Fruit fly (Drosophila melanogaster) whole organism, embryonic: ENCODE results near the gene CG7702.

Experiments
- Bdp1 ChIP-seq: fragments of 200-800 bp; sonication (Bioruptor generic); optimal IDR thresholded peaks from 3 replicates; lab custom pipeline; 2016; ENCODE audit warnings: missing biosample characterization, missing genetic modification characterization
- CG11093 ChIP-seq: fragments of 200-800 bp; sonication (Bioruptor generic); IDR thresholded peaks from 3 replicates; pipeline ENCODE4 v1.3.6; 2022; ENCODE audit warnings: missing biosample characterization, missing genetic modification characterization
- CG11398 ChIP-seq: fragments of 200-800 bp; sonication (Bioruptor generic); optimal IDR thresholded peaks from 2 replicates; lab custom pipeline; 2016; ENCODE audit warnings: missing biosample characterization, missing genetic modification characterization
- CG1233 ChIP-seq: fragments of 200-800 bp; sonication (Bioruptor generic); optimal IDR thresholded peaks from 4 replicates; lab custom pipeline; 2018; ENCODE audit warnings: missing biosample characterization, mild to moderate bottlenecking, missing genetic modification characterization
- CG14441 ChIP-seq: fragments of 200-800 bp; sonication (Bioruptor generic); IDR thresholded peaks from 2 replicates; pipeline ENCODE4 v1.3.6; 2022; ENCODE audit warnings: missing biosample characterization, missing genetic modification characterization
- CG15601 ChIP-seq: fragments of 200-800 bp; sonication (Bioruptor generic); optimal IDR thresholded peaks from 3 replicates; lab custom pipeline; 2019; ENCODE audit warnings: missing biosample characterization, mild to moderate bottlenecking, missing genetic modification characterization, moderate library complexity
- CG1647 ChIP-seq: fragments of 200-800 bp; sonication (Bioruptor generic); optimal IDR thresholded peaks from 3 replicates; lab custom pipeline; 2016; ENCODE audit warnings: missing biosample characterization, missing genetic modification characterization
- CG17186 ChIP-seq: fragments of 200-800 bp; sonication (Bioruptor generic); optimal IDR thresholded peaks from 3 replicates; lab custom pipeline; 2017; ENCODE audit warnings: missing biosample characterization, missing genetic modification reagents, missing genetic modification characterization
- CG17328 ChIP-seq: fragments of 200-800 bp; sonication (Bioruptor generic); IDR thresholded peaks from 2 replicates; pipeline ENCODE4 v1.3.6; 2022; ENCODE audit warnings: missing biosample characterization, missing genetic modification characterization
- CG17359 ChIP-seq: fragments of 200-800 bp; sonication (Bioruptor generic); optimal IDR thresholded peaks from 3 replicates; lab custom pipeline; 2018; ENCODE audit warnings: missing biosample characterization, mild to moderate bottlenecking, missing genetic modification characterization, moderate library complexity
- CG17385 ChIP-seq: fragments of 200-800 bp; sonication (Bioruptor generic); optimal IDR thresholded peaks from 3 replicates; lab custom pipeline; 2018; ENCODE audit warnings: missing biosample characterization, mild to moderate bottlenecking, missing genetic modification characterization
- CG2202 ChIP-seq: fragments of 200-800 bp; sonication (Bioruptor generic); optimal IDR thresholded peaks from 2 replicates; lab custom pipeline; 2018; ENCODE audit warnings: missing biosample characterization, mild to moderate bottlenecking, missing genetic modification characterization
- CG6689 ChIP-seq: fragments of 200-800 bp; sonication (Bioruptor generic); IDR thresholded peaks from 2 replicates; pipeline ENCODE4 v1.3.6; 2022; ENCODE audit warnings: missing biosample characterization, missing genetic modification characterization
- CG7556 ChIP-seq: fragments of 200-800 bp; sonication (Bioruptor generic); optimal IDR thresholded peaks from 2 replicates; lab custom pipeline; 2017; ENCODE audit warnings: missing biosample characterization, mild to moderate bottlenecking, missing genetic modification characterization
- CG8281 ChIP-seq: fragments of 200-800 bp; sonication (Bioruptor generic); optimal IDR thresholded peaks from 2 replicates; lab custom pipeline; 2018; ENCODE audit warnings: missing biosample characterization, mild to moderate bottlenecking, missing genetic modification characterization, moderate library complexity
- CG9797 ChIP-seq: fragments of 200-800 bp; sonication (Bioruptor generic); optimal IDR thresholded peaks from 3 replicates; lab custom pipeline; 2018; ENCODE audit warnings: missing biosample characterization, mild to moderate bottlenecking, missing genetic modification characterization
- CG9817 ChIP-seq: fragments of 200-800 bp; sonication (Bioruptor generic); optimal IDR thresholded peaks from 2 replicates; lab custom pipeline; 2018; ENCODE audit warnings: missing biosample characterization, mild to moderate bottlenecking, missing genetic modification characterization, moderate library complexity
- D ChIP-seq, 2 experiments: fragments of 200-800 bp in 1 of 2; fragments of >200 bp in 1 of 2; sonication (Bioruptor generic) in 1 of 2; optimal IDR thresholded peaks; 2 replicates in 1 of 2; 3 replicates in 1 of 2; lab custom pipeline; 2017; ENCODE audit warnings: mild to moderate bottlenecking in 1 of 2, missing biosample characterization in 1 of 2, missing genetic modification characterization in 1 of 2, missing genetic modification reagents in 1 of 2
- Doc3 ChIP-seq: fragments of 200-800 bp; sonication (Bioruptor generic); IDR thresholded peaks from 3 replicates; pipeline ENCODE4 v1.3.6; 2022; ENCODE audit warnings: missing biosample characterization, missing genetic modification characterization; ENCODE audit not compliant: partially characterized antibody
- Ets97D ChIP-seq: fragments of 200-800 bp; sonication (Bioruptor generic); optimal IDR thresholded peaks from 3 replicates; lab custom pipeline; 2016; ENCODE audit warnings: missing biosample characterization, missing genetic modification characterization
- HHEX ChIP-seq: fragments of 200-800 bp; sonication (Bioruptor generic); optimal IDR thresholded peaks from 3 replicates; lab custom pipeline; 2017; ENCODE audit warnings: missing biosample characterization, mild to moderate bottlenecking, missing genetic modification characterization, missing genetic modification reagents
- Hmr ChIP-seq: fragments of 200-800 bp; sonication (Bioruptor generic); optimal IDR thresholded peaks from 3 replicates; lab custom pipeline; 2017; ENCODE audit warnings: mild to moderate bottlenecking, missing biosample characterization, missing genetic modification reagents, missing genetic modification characterization
- Hsf ChIP-seq: fragments of 200-800 bp; sonication (Bioruptor generic); optimal IDR thresholded peaks from 3 replicates; lab custom pipeline; 2016; ENCODE audit warnings: missing biosample characterization, missing genetic modification characterization
- Myb ChIP-seq: fragments of 200-800 bp; sonication (Bioruptor generic); optimal IDR thresholded peaks from 2 replicates; lab custom pipeline; 2016; ENCODE audit warnings: missing biosample characterization, missing genetic modification characterization
- Opbp ChIP-seq: fragments of 200-800 bp; sonication (Bioruptor generic); IDR thresholded peaks from 3 replicates; pipeline ENCODE4 v1.3.6; 2022; ENCODE audit warnings: missing biosample characterization, missing genetic modification characterization; ENCODE audit not compliant: partially characterized antibody
- Ravus ChIP-seq: fragments of 200-800 bp; sonication (Bioruptor generic); IDR thresholded peaks from 2 replicates; pipeline ENCODE4 v1.3.6; 2022; ENCODE audit warnings: missing biosample characterization, missing genetic modification characterization
- Scr ChIP-seq: fragments of 200-800 bp; sonication (Bioruptor generic); IDR thresholded peaks from 2 replicates; pipeline ENCODE4 v1.3.6; 2022; ENCODE audit warnings: missing biosample characterization, missing genetic modification characterization; ENCODE audit not compliant: partially characterized antibody
- Xbp1 ChIP-seq: fragments of 200-800 bp; sonication (Bioruptor generic); optimal IDR thresholded peaks from 3 replicates; lab custom pipeline; 2016; ENCODE audit warnings: missing biosample characterization, mild to moderate bottlenecking, missing genetic modification characterization
- YL-1 ChIP-seq: fragments of 200-800 bp; sonication (Bioruptor generic); optimal IDR thresholded peaks from 3 replicates; lab custom pipeline; 2017; ENCODE audit warnings: missing biosample characterization, mild to moderate bottlenecking, missing genetic modification characterization
- ap ChIP-seq: fragments of 200-800 bp; sonication (Bioruptor generic); IDR thresholded peaks from 2 replicates; pipeline ENCODE4 v1.3.6; 2022; ENCODE audit warnings: missing biosample characterization, missing genetic modification characterization
- ato ChIP-seq: fragments of 200-800 bp; sonication (Bioruptor generic); IDR thresholded peaks from 2 replicates; pipeline ENCODE4 v1.3.6; 2022; ENCODE audit warnings: missing biosample characterization, missing genetic modification characterization; ENCODE audit not compliant: partially characterized antibody
- chm ChIP-seq: fragments of 200-800 bp; sonication (Bioruptor generic); IDR thresholded peaks from 2 replicates; pipeline ENCODE4 v1.3.6; 2022; ENCODE audit warnings: missing biosample characterization, missing genetic modification characterization
- dmrt99B ChIP-seq: fragments of 200-800 bp; sonication (Bioruptor generic); optimal IDR thresholded peaks from 2 replicates; lab custom pipeline; 2018; ENCODE audit warnings: missing biosample characterization, mild to moderate bottlenecking, missing genetic modification characterization, moderate library complexity
- gfzf ChIP-seq: fragments of 200-800 bp; sonication (Bioruptor generic); optimal IDR thresholded peaks from 2 replicates; lab custom pipeline; 2016; ENCODE audit warnings: missing biosample characterization, mild to moderate bottlenecking, missing genetic modification characterization, moderate library complexity
- jumu ChIP-seq: fragments of 200-800 bp; sonication (Bioruptor generic); optimal IDR thresholded peaks from 3 replicates; lab custom pipeline; 2016; ENCODE audit warnings: missing biosample characterization, missing genetic modification characterization
- kah ChIP-seq: fragments of 200-800 bp; sonication (Bioruptor generic); optimal IDR thresholded peaks from 2 replicates; lab custom pipeline; 2018; ENCODE audit warnings: missing biosample characterization, mild to moderate bottlenecking, missing genetic modification characterization
- lola ChIP-seq, 3 experiments: fragments of >200 bp in 2 of 3; fragments of 200-800 bp in 1 of 3; sonication (Bioruptor generic) in 1 of 3; optimal IDR thresholded peaks; 2 replicates each; lab custom pipeline; 2017 to 2019; ENCODE audit warnings: missing biosample characterization in 3 of 3, missing genetic modification characterization in 3 of 3, mild to moderate bottlenecking in 1 of 3, moderate library complexity in 1 of 3
- mam ChIP-seq: fragments of 200-800 bp; sonication (Bioruptor generic); optimal IDR thresholded peaks from 3 replicates; lab custom pipeline; 2016; ENCODE audit warnings: missing biosample characterization, missing genetic modification characterization
- mirr ChIP-seq: fragments of 200-800 bp; sonication (Bioruptor generic); optimal IDR thresholded peaks from 3 replicates; lab custom pipeline; 2018; ENCODE audit warnings: missing biosample characterization, mild to moderate bottlenecking, missing genetic modification characterization
- nerfin-2 ChIP-seq: fragments of 200-800 bp; sonication (Bioruptor generic); IDR thresholded peaks from 2 replicates; pipeline ENCODE4 v1.3.6; 2022; ENCODE audit warnings: missing biosample characterization, missing genetic modification characterization; ENCODE audit not compliant: partially characterized antibody
- org-1 ChIP-seq: fragments of 200-800 bp; sonication (Bioruptor generic); optimal IDR thresholded peaks from 2 replicates; lab custom pipeline; 2017; ENCODE audit warnings: missing biosample characterization, missing genetic modification characterization
- pfk ChIP-seq: fragments of 200-800 bp; sonication (Bioruptor generic); optimal IDR thresholded peaks from 2 replicates; lab custom pipeline; 2018; ENCODE audit warnings: missing biosample characterization, mild to moderate bottlenecking, missing genetic modification characterization, moderate library complexity
- scrt ChIP-seq: fragments of 200-800 bp; sonication (Bioruptor generic); optimal IDR thresholded peaks from 2 replicates; lab custom pipeline; 2018; ENCODE audit warnings: missing biosample characterization, mild to moderate bottlenecking, missing genetic modification characterization, moderate library complexity
- slp2 ChIP-seq: fragments of 200-800 bp; sonication (Bioruptor generic); optimal IDR thresholded peaks from 2 replicates; lab custom pipeline; 2016; ENCODE audit warnings: missing biosample characterization, missing genetic modification characterization
- sqz ChIP-seq: fragments of 200-800 bp; sonication (Bioruptor generic); optimal IDR thresholded peaks from 3 replicates; lab custom pipeline; 2018; ENCODE audit warnings: missing biosample characterization, mild to moderate bottlenecking, missing genetic modification characterization
- stc ChIP-seq: fragments of 200-800 bp; sonication (Bioruptor generic); IDR thresholded peaks from 2 replicates; pipeline ENCODE4 v1.3.6; 2022; ENCODE audit warnings: missing biosample characterization, missing genetic modification characterization
- tna ChIP-seq: fragments of 200-800 bp; sonication (Bioruptor generic); IDR thresholded peaks from 2 replicates; pipeline ENCODE4 v1.3.6; 2022; ENCODE audit warnings: missing biosample characterization, missing genetic modification characterization; ENCODE audit not compliant: partially characterized antibody
- yki ChIP-seq: fragments of >200 bp; optimal IDR thresholded peaks from 3 replicates; lab custom pipeline; 2018
- zen2 ChIP-seq: fragments of 200-800 bp; sonication (Bioruptor generic); IDR thresholded peaks from 3 replicates; pipeline ENCODE4 v1.3.6; 2022; ENCODE audit warnings: missing biosample characterization, missing genetic modification characterization; ENCODE audit not compliant: partially characterized antibody

The CG7702 gene

dm6 chr3R:18667659-18668248 lies 1.4 kb upstream of the CG7702 start, which contains the start of gene CG31229 (continued):
- no peak for TF ChIP-seq tna
- 0 out of 2 replicates have a peak, but pooled peaks have one; percentile 24 for TF ChIP-seq nerfin-2 (GFP tag; lab: Robert Waterston, UW)
- TF ChIP-seq org-1 = no peak
- TF ChIP-seq D (optimal IDR thresholded peaks at IDR 0.05; lab: Kevin White, UChicago) = no peak
- TF ChIP-seq D (GFP tag; optimal IDR thresholded peaks at IDR 0.05; lab: Kevin White, UChicago) = no peak
- no peak for TF ChIP-seq Hmr (GFP tag; lab: Kevin White, UChicago)
- no peak for TF ChIP-seq HHEX (GFP tag; lab: Kevin White, UChicago)
- TF ChIP-seq CG17328 (GFP tag; lab: Robert Waterston, UW) = no peak
- no peak for TF ChIP-seq jumu (GFP tag; lab: Kevin White, UChicago)
- TF ChIP-seq ap (GFP tag; lab: Robert Waterston, UW) = no peak
- no peak for TF ChIP-seq stc (GFP tag; lab: Robert Waterston, UW)
- no peak for TF ChIP-seq Xbp1
- TF ChIP-seq slp2 = no peak
- no peak for TF ChIP-seq CG14441 (GFP tag; lab: Robert Waterston, UW)
- TF ChIP-seq CG9817 (tag; lab: Kevin White, UChicago) = no peak
- TF ChIP-seq CG15601 (tag; lab: Kevin White, UChicago) = no peak
- TF ChIP-seq CG1647 (GFP tag; lab: Kevin White, UChicago) = no peak
- peak; percentile 63 for TF ChIP-seq kah (GFP tag; lab: Kevin White, UChicago)
- no peak for TF ChIP-seq CG11398
- no peak for TF ChIP-seq mam (GFP tag; lab: Kevin White, UChicago)
- no peak for TF ChIP-seq CG8281 (tag; lab: Kevin White, UChicago)
- no peak; the same call in 2 of the 3 replicates for TF ChIP-seq Opbp (GFP tag; lab: Robert Waterston, UW)
- no peak for TF ChIP-seq scrt
- no peak for TF ChIP-seq CG7556 (GFP tag; lab: Kevin White, UChicago)
- TF ChIP-seq sqz = peak; percentile 89
- TF ChIP-seq CG6689 (GFP tag; lab: Robert Waterston, UW) = no peak
- no peak for TF ChIP-seq chm (GFP tag; lab: Robert Waterston, UW)
- TF ChIP-seq zen2 = peak; percentile 59; the same call in 2 of the 3 replicates
- no peak for TF ChIP-seq CG1233 (GFP tag; lab: Kevin White, UChicago)
- 0 out of 3 replicates have a peak, but pooled peaks have one; percentile 34 for TF ChIP-seq Doc3 (GFP tag; lab: Robert Waterston, UW)
- TF ChIP-seq pfk (GFP tag; lab: Kevin White, UChicago) = no peak
- TF ChIP-seq dmrt99B (tag; lab: Kevin White, UChicago) = no peak
- peak; percentile 47 for TF ChIP-seq gfzf (GFP tag; lab: Kevin White, UChicago)
- TF ChIP-seq CG17186 (GFP tag; lab: Kevin White, UChicago) = no peak
- TF ChIP-seq Hsf (GFP tag; lab: Kevin White, UChicago) = no peak
- TF ChIP-seq yki = no peak
- TF ChIP-seq CG2202 = no peak
- TF ChIP-seq ato (GFP tag; lab: Robert Waterston, UW) = no peak
- no peak for TF ChIP-seq Ets97D
- no peak for TF ChIP-seq CG17385 (GFP tag; lab: Kevin White, UChicago)
- TF ChIP-seq lola (GFP tag; optimal IDR thresholded peaks at IDR 0.05; lab: Kevin White, UChicago) = no peak
- peak; percentile 7 for TF ChIP-seq YL-1 (GFP tag; lab: Kevin White, UChicago)
- TF ChIP-seq Myb (GFP tag; lab: Kevin White, UChicago) = peak; percentile 5
- TF ChIP-seq Scr (GFP tag; lab: Robert Waterston, UW) = peak; percentile 64
- no peak for TF ChIP-seq CG17359
- TF ChIP-seq CG11093 (GFP tag; lab: Robert Waterston, UW) = no peak
- TF ChIP-seq CG9797 = peak; percentile 28
- TF ChIP-seq mirr = no peak
- TF ChIP-seq Ravus (GFP tag; lab: Robert Waterston, UW) = no peak
- TF ChIP-seq Bdp1 (GFP tag; lab: Kevin White, UChicago) = no peak
